Worm (Caenorhabditis elegans) whole organism, L2 larva: ENCODE data around the gene gba-4.

ENCODE experiments used
- alr-1 ChIP-seq: fragments of 150-350 bp; optimal IDR thresholded peaks from 2 replicates; lab custom pipeline; 2014; ENCODE audit warnings: missing biosample characterization, missing genetic modification characterization
- lin-13 ChIP-seq: fragments of 150-350 bp; optimal IDR thresholded peaks from 2 replicates; lab custom pipeline; 2014; ENCODE audit warnings: missing biosample characterization, missing genetic modification reagents, missing genetic modification characterization
- lsy-2 ChIP-seq, 2 experiments: fragments of 150-350 bp in 1 of 2; sonication (generic microtip) in 1 of 2; optimal IDR thresholded peaks; 2 replicates each; lab custom pipeline; 2014 to 2017; ENCODE audit warnings: missing biosample characterization in 2 of 2, missing genetic modification characterization in 2 of 2
- nhr-10 ChIP-seq: sonication (generic microtip); optimal IDR thresholded peaks from 2 replicates; lab custom pipeline; 2017; ENCODE audit warnings: missing biosample characterization, missing genetic modification characterization
- nhr-23 ChIP-seq: fragments of 150-350 bp; optimal IDR thresholded peaks from 2 replicates; lab custom pipeline; 2014; ENCODE audit warnings: missing biosample characterization, missing genetic modification reagents, missing genetic modification characterization
- unc-62 ChIP-seq: fragments of 150-350 bp; optimal IDR thresholded peaks from 2 replicates; lab custom pipeline; 2014; ENCODE audit warnings: missing biosample characterization, missing genetic modification reagents, missing genetic modification characterization

DNA sequence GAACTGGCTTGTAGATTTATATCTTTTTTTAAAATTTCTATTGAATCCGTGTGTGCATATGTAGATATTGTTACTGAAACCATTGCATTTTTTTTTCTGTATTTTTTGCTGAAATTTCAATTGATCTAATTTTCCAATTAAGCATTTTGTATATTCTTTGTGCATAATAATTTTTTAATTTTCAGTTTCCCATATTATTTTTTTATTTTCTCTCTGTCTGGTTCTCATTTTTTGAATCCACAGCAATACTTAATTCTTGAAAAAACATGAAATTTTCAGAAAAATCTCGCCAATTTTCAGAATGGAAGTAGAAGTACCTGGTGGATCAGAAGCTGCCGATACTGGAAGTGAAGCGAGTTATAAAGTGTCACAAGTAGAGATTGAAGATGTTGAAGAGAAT, 15.9 kb upstream of the gba-4 start, which contains the start of gene sand-1:
- TF ChIP-seq alr-1 (no peak), nhr-23 (tag; lab: Kevin White, UChicago) (no peak), lin-13 (GFP tag; lab: Kevin White, UChicago) (no peak), nhr-10 (tag; lab: Kevin White, UChicago) (no peak), unc-62 (no peak), lsy-2 (tag; optimal IDR thresholded peaks at IDR 0.05; lab: Kevin White, UChicago) (no peak)
